Worm (Caenorhabditis elegans) whole organism, late embryonic: ENCODE data around the gene mrpl-28.

Experiments
- K09A11.1 ChIP-seq: sonication (generic microtip); optimal IDR thresholded peaks from 2 replicates; lab custom pipeline; 2017; ENCODE audit warnings: antibody characterized with exemption, mild to moderate bottlenecking, missing genetic modification characterization, missing compliant biosample characterization; ENCODE audit not compliant: insufficient read depth
- ceh-14 ChIP-seq: sonication (generic microtip); optimal IDR thresholded peaks from 2 replicates; lab custom pipeline; 2016; ENCODE audit warnings: missing genotype, missing genetic modification characterization, missing compliant biosample characterization
- ceh-19 ChIP-seq: fragments of 200-800 bp; sonication (Bioruptor generic); optimal IDR thresholded peaks from 2 replicates; lab custom pipeline; 2018; ENCODE audit warnings: mild to moderate bottlenecking, missing genetic modification characterization, missing compliant biosample characterization
- lim-6 ChIP-seq: sonication (generic microtip); optimal IDR thresholded peaks from 2 replicates; lab custom pipeline; 2016; ENCODE audit warnings: missing genetic modification characterization, missing compliant biosample characterization
- lin-11 ChIP-seq: fragments of 200-800 bp; sonication (Bioruptor generic); optimal IDR thresholded peaks from 2 replicates; lab custom pipeline; 2018; ENCODE audit warnings: mild to moderate bottlenecking, missing genetic modification characterization, missing compliant biosample characterization
- pha-2 ChIP-seq: sonication (generic microtip); optimal IDR thresholded peaks from 2 replicates; lab custom pipeline; 2017; ENCODE audit warnings: mild to moderate bottlenecking, missing genetic modification characterization, missing compliant biosample characterization
- unc-55 ChIP-seq: sonication (generic microtip); optimal IDR thresholded peaks from 2 replicates; lab custom pipeline; 2017; ENCODE audit warnings: missing biosample characterization, missing genetic modification reagents, missing genetic modification characterization

DNA sequence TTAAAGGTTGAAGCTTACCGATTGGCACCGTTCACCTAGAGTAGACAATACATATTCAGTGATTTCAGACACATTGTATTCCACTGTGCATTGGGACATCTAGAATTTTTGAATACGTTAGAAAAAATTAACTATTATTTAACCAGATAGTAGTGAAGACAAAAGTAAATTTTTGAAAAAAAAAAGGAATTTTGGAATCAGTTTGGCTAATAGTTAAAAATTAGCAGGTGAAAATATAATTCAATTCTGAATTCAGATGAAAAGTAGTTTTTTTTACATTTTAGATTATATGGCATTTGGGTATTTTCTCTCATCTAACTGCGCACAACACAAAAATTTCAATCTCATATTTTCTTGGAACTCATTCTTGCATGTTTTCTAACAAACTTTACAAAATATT lies 30.9 kb downstream of the mrpl-28 start, which contains the start of gene nmur-2:
- TF ChIP-seq unc-55 (GFP tag; lab: Kevin White, UChicago) (no peak), ceh-19 (GFP tag; lab: Kevin White, UChicago) (no peak), K09A11.1 (tag; lab: Kevin White, UChicago) (no peak), pha-2 (tag; lab: Kevin White, UChicago) (no peak), lin-11 (tag; lab: Kevin White, UChicago) (no peak), lim-6 (tag; lab: Kevin White, UChicago) (no peak), ceh-14 (tag; lab: Kevin White, UChicago) (no peak)
